Worm (Caenorhabditis elegans) whole organism, L1 larva: ENCODE results near the gene F11A5.15.

Experiments used
- C04F5.9 ChIP-seq: sonication (generic microtip); optimal IDR thresholded peaks from 2 replicates; lab custom pipeline; 2016; ENCODE audit warnings: missing genetic modification characterization, missing compliant biosample characterization
- C34B4.2 ChIP-seq: sonication (generic microtip); optimal IDR thresholded peaks from 2 replicates; lab custom pipeline; 2017; ENCODE audit warnings: mild to moderate bottlenecking, missing genetic modification characterization, missing compliant biosample characterization
- F16B12.6 ChIP-seq: fragments of 150-350 bp; optimal IDR thresholded peaks from 2 replicates; lab custom pipeline; 2014; ENCODE audit warnings: missing biosample characterization, missing genetic modification characterization
- Y116A8C.19 ChIP-seq: sonication (generic microtip); optimal IDR thresholded peaks from 2 replicates; lab custom pipeline; 2016; ENCODE audit warnings: missing compliant biosample characterization, missing genetic modification characterization, borderline replicate concordance
- alr-1 ChIP-seq: fragments of 200-800 bp; sonication (Bioruptor generic); optimal IDR thresholded peaks from 2 replicates; lab custom pipeline; 2018; ENCODE audit warnings: borderline replicate concordance, mild to moderate bottlenecking, missing genetic modification characterization, missing compliant biosample characterization
- ama-1 ChIP-seq: fragments of 150-350 bp; optimal IDR thresholded peaks from 2 replicates; lab custom pipeline; 2014
- ceh-63 ChIP-seq: fragments of 200-800 bp; sonication (Bioruptor generic); optimal IDR thresholded peaks from 2 replicates; lab custom pipeline; 2018; ENCODE audit warnings: mild to moderate bottlenecking, missing genetic modification characterization, missing compliant biosample characterization
- ces-1 ChIP-seq: fragments of 150-350 bp; optimal IDR thresholded peaks from 2 replicates; lab custom pipeline; 2014; ENCODE audit warnings: missing biosample characterization, missing genetic modification reagents, missing genetic modification characterization
- dsc-1 ChIP-seq: sonication (generic microtip); optimal IDR thresholded peaks from 2 replicates; lab custom pipeline; 2016; ENCODE audit warnings: mild to moderate bottlenecking, missing genetic modification characterization, missing compliant biosample characterization
- efl-1 ChIP-seq, 4 experiments: fragments of 150-350 bp; optimal IDR thresholded peaks in 3 of 4; peaks in 1 of 4; 1 replicate in 1 of 4; 2 replicates in 3 of 4; lab custom pipeline; 2014; ENCODE audit warnings: missing biosample characterization in 2 of 4, missing genetic modification characterization in 2 of 4, missing genetic modification reagents in 2 of 4
- egl-13 ChIP-seq: sonication (generic microtip); optimal IDR thresholded peaks from 2 replicates; lab custom pipeline; 2016; ENCODE audit warnings: missing genotype, missing genetic modification reagents, missing genetic modification characterization, missing compliant biosample characterization
- egl-27 ChIP-seq, 2 experiments: fragments of 150-350 bp in 1 of 2; sonication (generic microtip); optimal IDR thresholded peaks; 3 replicates each; lab custom pipeline; 2017 to 2018; ENCODE audit warnings: missing biosample characterization in 2 of 2, missing genetic modification characterization in 2 of 2, missing genetic modification reagents in 2 of 2
- elt-2 ChIP-seq: sonication (generic microtip); optimal IDR thresholded peaks from 2 replicates; lab custom pipeline; 2016; ENCODE audit warnings: missing genetic modification characterization, mild to moderate bottlenecking, inconsistent platforms, missing compliant biosample characterization, missing genetic modification reagents
- fkh-10 ChIP-seq: sonication (generic microtip); optimal IDR thresholded peaks from 2 replicates; lab custom pipeline; 2017; ENCODE audit warnings: missing biosample characterization, missing genetic modification reagents, missing genetic modification characterization
- fkh-4 ChIP-seq: sonication (generic microtip); optimal IDR thresholded peaks from 2 replicates; lab custom pipeline; 2016; ENCODE audit warnings: missing compliant biosample characterization, missing genetic modification characterization, borderline replicate concordance
- hlh-4 ChIP-seq: sonication (generic microtip); optimal IDR thresholded peaks from 2 replicates; lab custom pipeline; 2016; ENCODE audit warnings: mild to moderate bottlenecking, missing genetic modification characterization, missing compliant biosample characterization
- jun-1 ChIP-seq: fragments of 150-350 bp; optimal IDR thresholded peaks from 2 replicates; lab custom pipeline; 2014; ENCODE audit warnings: missing biosample characterization, missing genetic modification reagents, missing genetic modification characterization
- lin-13 ChIP-seq: fragments of 150-350 bp; optimal IDR thresholded peaks from 2 replicates; lab custom pipeline; 2014; ENCODE audit warnings: missing biosample characterization, missing genetic modification reagents, missing genetic modification characterization
- lir-3 ChIP-seq: sonication (generic microtip); optimal IDR thresholded peaks from 2 replicates; lab custom pipeline; 2016; ENCODE audit warnings: mild to moderate bottlenecking, missing genetic modification characterization, moderate library complexity, missing compliant biosample characterization; ENCODE audit not compliant: poor library complexity
- nhr-12 ChIP-seq: sonication (generic microtip); optimal IDR thresholded peaks from 2 replicates; lab custom pipeline; 2017; ENCODE audit warnings: missing biosample characterization, missing genetic modification characterization
- nhr-77 ChIP-seq: fragments of 150-350 bp; optimal IDR thresholded peaks from 2 replicates; lab custom pipeline; 2014; ENCODE audit warnings: missing biosample characterization, missing genetic modification characterization
- nhr-85 ChIP-seq: sonication (generic microtip); peaks from one replicate; lab custom pipeline; 2016; ENCODE audit warnings: missing genetic modification characterization, inconsistent platforms, missing compliant biosample characterization
- nhr-90 ChIP-seq: sonication (generic microtip); optimal IDR thresholded peaks from 2 replicates; lab custom pipeline; 2016; ENCODE audit warnings: mild to moderate bottlenecking, missing genetic modification characterization, missing compliant biosample characterization; ENCODE audit not compliant: poor library complexity
- rnt-1 ChIP-seq: sonication (generic microtip); optimal IDR thresholded peaks from 2 replicates; lab custom pipeline; 2016; ENCODE audit warnings: mild to moderate bottlenecking, missing genetic modification characterization, moderate library complexity, missing compliant biosample characterization
- snpc-4 ChIP-seq: fragments of 150-350 bp; optimal IDR thresholded peaks from 2 replicates; lab custom pipeline; 2014; ENCODE audit warnings: missing biosample characterization, missing genetic modification characterization
- snu-23 ChIP-seq: sonication (generic microtip); optimal IDR thresholded peaks from 2 replicates; lab custom pipeline; 2016; ENCODE audit warnings: missing genetic modification characterization, missing compliant biosample characterization
- sox-4 ChIP-seq: sonication (generic microtip); optimal IDR thresholded peaks from 2 replicates; lab custom pipeline; 2016; ENCODE audit warnings: missing genetic modification characterization, missing compliant biosample characterization
- sup-37 ChIP-seq: fragments of 200-800 bp; sonication (Bioruptor generic); optimal IDR thresholded peaks from 2 replicates; lab custom pipeline; 2018; ENCODE audit warnings: mild to moderate bottlenecking, missing genetic modification characterization, missing compliant biosample characterization
- unc-130 ChIP-seq: fragments of 150-350 bp; optimal IDR thresholded peaks from 2 replicates; lab custom pipeline; 2017; ENCODE audit warnings: missing biosample characterization, missing genetic modification characterization, inconsistent platforms
- unc-30 ChIP-seq: sonication (generic microtip); optimal IDR thresholded peaks from 2 replicates; lab custom pipeline; 2017; ENCODE audit warnings: missing biosample characterization, missing genetic modification characterization
- xbp-1 ChIP-seq: sonication (generic microtip); optimal IDR thresholded peaks from 2 replicates; lab custom pipeline; 2016; ENCODE audit warnings: missing genetic modification characterization, missing compliant biosample characterization
- zag-1 ChIP-seq: fragments of 150-350 bp; optimal IDR thresholded peaks from 2 replicates; lab custom pipeline; 2014; ENCODE audit warnings: missing biosample characterization, missing genetic modification characterization
- zip-4 ChIP-seq: fragments of 200-800 bp; sonication (Bioruptor generic); optimal IDR thresholded peaks from 2 replicates; lab custom pipeline; 2018; ENCODE audit warnings: mild to moderate bottlenecking, missing genetic modification characterization, moderate library complexity, missing compliant biosample characterization
- ztf-11 ChIP-seq, 2 experiments: sonication (generic microtip); optimal IDR thresholded peaks; 2 replicates each; lab custom pipeline; 2016 to 2017; ENCODE audit warnings: missing genetic modification characterization in 2 of 2, missing biosample characterization in 1 of 2, missing compliant biosample characterization in 1 of 2
- ztf-4 ChIP-seq: fragments of 150-350 bp; optimal IDR thresholded peaks from 2 replicates; lab custom pipeline; 2014; ENCODE audit warnings: missing biosample characterization, missing genetic modification characterization

The F11A5.15 gene

ce11 chrV:16253687-16254086 is 35.3 kb upstream of the F11A5.15 start, which contains the start of gene gcy-20:
Gene gcy-20, minus strand, starts transcription at chrV:16253787.
- TF ChIP-seq ceh-63 (GFP tag; lab: Kevin White, UChicago) (no peak), egl-13 (tag; lab: Kevin White, UChicago) (no peak)

ce11 chrV:16249105-16249504 is 30.7 kb upstream of the F11A5.15 start:
- TF ChIP-seq alr-1 (tag; lab: Kevin White, UChicago) (no peak), Y116A8C.19 (tag; lab: Kevin White, UChicago) (no peak), elt-2 (tag; lab: Kevin White, UChicago) (no peak), egl-13 (tag; lab: Kevin White, UChicago) (no peak), lir-3 (no peak), egl-27 (tag; optimal IDR thresholded peaks at IDR 0.05; lab: Kevin White, UChicago) (no peak), rnt-1 (tag; lab: Kevin White, UChicago) (no peak), dsc-1 (tag; lab: Kevin White, UChicago) (no peak), ztf-4 (no peak), fkh-4 (no peak), ceh-63 (GFP tag; lab: Kevin White, UChicago) (no peak), zip-4 (GFP tag; lab: Kevin White, UChicago) (no peak), ama-1 (lab: Kevin White, UChicago) (no peak)

- TF ChIP-seq nhr-90 (tag; lab: Kevin White, UChicago) (no peak), alr-1 (tag; lab: Kevin White, UChicago) (no peak), fkh-10 (GFP tag; lab: Kevin White, UChicago) (no peak), snpc-4 (no peak), C34B4.2 (tag; lab: Kevin White, UChicago) (no peak), xbp-1 (tag; lab: Kevin White, UChicago) (no peak), lin-13 (GFP tag; lab: Kevin White, UChicago) (no peak), jun-1 (tag; lab: Kevin White, UChicago) (no peak), unc-130 (tag; lab: Kevin White, UChicago) (no peak)
- TF ChIP-seq, all 84 proteins: peak for 0
Observed at ce11 chrV:16246579-16246978, 28.2 kb upstream of the F11A5.15 start, which contains the start of gene srh-95. Gene srh-95, plus strand, starts transcription at chrV:16246879.

- TF ChIP-seq nhr-12 (tag; lab: Kevin White, UChicago) (no peak), nhr-85 (tag; lab: Kevin White, UChicago) (no peak), jun-1 (tag; lab: Kevin White, UChicago) (no peak), zip-4 (GFP tag; lab: Kevin White, UChicago) (no peak), ztf-11 (tag; optimal IDR thresholded peaks at IDR 0.05; lab: Kevin White, UChicago) (no peak), ces-1 (GFP tag; lab: Kevin White, UChicago) (no peak), efl-1 (optimal IDR thresholded peaks at IDR 0.05; lab: Kevin White, UChicago) (no peak), efl-1 (GFP tag; optimal IDR thresholded peaks at IDR 0.05 in 1 of 2; lab: Kevin White, UChicago) (no peak), sox-4 (no peak)
Observed at ce11 chrV:16244078-16244477, 25.7 kb upstream of the F11A5.15 start, which contains the start of gene srh-104. Gene srh-104, minus strand, starts transcription at chrV:16244178.

- TF ChIP-seq zag-1 (no peak), rnt-1 (tag; lab: Kevin White, UChicago) (no peak), lir-3 (no peak), unc-30 (no peak), nhr-77 (tag; lab: Kevin White, UChicago) (no peak), F16B12.6 (no peak), C04F5.9 (no peak), snu-23 (GFP tag; lab: Kevin White, UChicago) (no peak), hlh-4 (tag; lab: Kevin White, UChicago) (no peak), sup-37 (no peak)
- TF ChIP-seq, all 84 proteins: peak for 0
Observed at ce11 chrV:16237223-16237622, 18.8 kb upstream of the F11A5.15 start, which contains the start of gene F21H7.5. Gene F21H7.5, plus strand, starts transcription at chrV:16237523.
